Worm (Caenorhabditis elegans) whole organism, L2 larva: ENCODE measurements around the gene C02B4.3.

ENCODE experiments used
- ceh-16 ChIP-seq: fragments of 150-350 bp; optimal IDR thresholded peaks from 2 replicates; lab custom pipeline; 2014; ENCODE audit warnings: missing biosample characterization, missing genetic modification characterization
- fos-1 ChIP-seq: fragments of 150-350 bp; optimal IDR thresholded peaks from 2 replicates; lab custom pipeline; 2014; ENCODE audit warnings: missing biosample characterization, missing genetic modification characterization

DNA sequence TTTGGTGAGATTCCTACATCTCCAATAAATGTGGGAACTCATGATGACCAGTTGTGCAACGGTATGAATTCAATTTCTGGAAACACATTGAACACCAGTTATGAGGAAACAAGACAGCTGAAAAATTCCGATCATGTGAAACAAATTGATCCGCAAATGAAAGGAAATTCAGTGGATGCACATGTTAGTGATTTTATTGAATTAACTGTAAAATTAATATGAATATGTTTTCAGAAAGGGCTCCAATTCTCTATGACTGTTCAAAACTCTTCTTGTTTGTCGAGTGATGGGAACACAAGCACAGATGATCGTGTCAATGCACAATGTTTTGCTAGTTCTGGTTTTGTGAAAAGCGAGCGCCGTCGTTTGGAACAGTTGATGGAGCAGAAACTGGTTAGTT is 39.3 kb downstream of the C02B4.3 start:
- TF ChIP-seq ceh-16 (tag; lab: Kevin White, UChicago) (no peak), fos-1 (tag; lab: Kevin White, UChicago) (no peak)
